Worm (Caenorhabditis elegans): ENCODE data around the gene txt-13.

DNA sequence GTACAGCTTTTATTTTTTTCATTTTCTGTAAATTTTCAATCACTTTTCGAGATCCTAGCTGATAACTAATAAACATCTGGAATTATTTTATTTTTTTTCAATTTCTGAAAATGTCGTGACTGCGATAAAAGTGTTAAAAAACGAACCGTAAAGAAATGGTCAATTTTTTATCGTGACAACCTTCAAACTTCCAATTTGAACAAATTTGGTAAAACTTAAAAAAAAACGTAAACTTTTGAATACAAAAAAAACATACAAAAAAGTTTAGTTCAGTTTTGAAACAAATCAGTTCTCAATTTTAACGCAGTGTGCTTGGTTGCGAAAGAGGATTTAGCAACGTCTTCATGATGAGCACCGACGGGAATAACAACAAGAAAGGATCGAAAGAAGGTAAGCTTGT, 1.6 kb downstream of the txt-13 start, which contains the start of gene C06A1.3:
- no peak for TF ChIP-seq mdl-1 (tag; optimal IDR thresholded peaks at IDR 0.05)
- no peak for TF ChIP-seq nhr-6 (tag; optimal IDR thresholded peaks at IDR 0.05)
- TF ChIP-seq dmd-4 (tag; optimal IDR thresholded peaks at IDR 0.05), result no peak
- TF ChIP-seq unc-62 (GFP tag; optimal IDR thresholded peaks at IDR 0.05), result no peak
- TF ChIP-seq ama-1 (optimal IDR thresholded peaks at IDR 0.05), result no peak
- no peak for TF ChIP-seq sem-4 (tag; optimal IDR thresholded peaks at IDR 0.05)
- TF ChIP-seq nhr-77 (tag; optimal IDR thresholded peaks at IDR 0.05), result no peak
- no peak for TF ChIP-seq ztf-11 (tag; optimal IDR thresholded peaks at IDR 0.05)
- TF ChIP-seq aly-2 (tag; optimal IDR thresholded peaks at IDR 0.05), result no peak

Measured in whole organism, L2 larva.